Worm (Caenorhabditis elegans) whole organism, midembryonic: Measurements from ENCODE around the gene C34D10.1.

Experiments
- flt-1 ChIP-seq: fragments of 200-800 bp; sonication (Bioruptor generic); IDR thresholded peaks from 2 replicates; pipeline ENCODE4 v1.3.6; 2022; ENCODE audit warnings: missing genetic modification characterization, missing compliant biosample characterization
- ref-1 ChIP-seq: fragments of 200-800 bp; sonication (Bioruptor generic); conservative IDR thresholded peaks from 2 replicates; pipeline ENCODE4 v1.3.6; 2022; ENCODE audit warnings: missing genetic modification reagents, missing genetic modification characterization, missing compliant biosample characterization

DNA sequence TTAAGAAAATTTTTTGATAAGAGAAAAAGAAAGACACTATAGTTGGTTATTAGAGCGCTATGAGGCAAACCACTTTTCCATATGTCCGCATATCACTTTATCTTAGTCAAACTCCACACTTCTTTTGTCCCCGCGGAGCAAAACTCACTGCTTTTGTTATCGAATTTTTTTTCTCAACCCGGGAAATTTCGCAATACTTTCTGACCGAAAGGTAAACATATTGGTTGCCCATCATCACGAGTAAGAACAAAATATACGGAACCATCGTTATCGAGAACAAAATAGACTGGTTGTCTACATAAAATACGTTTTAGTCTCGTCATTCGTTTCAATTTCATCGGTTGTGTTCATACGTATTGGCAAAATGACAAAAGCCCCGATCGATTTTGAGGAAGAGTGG, 40.0 kb downstream of the C34D10.1 start, which contains the start of gene C18A11.1:
- TF ChIP-seq flt-1, result no peak
- TF ChIP-seq ref-1, result no peak
